Fruit fly (Drosophila melanogaster) whole organism, prepupa: ENCODE results near the gene MFS9.
A peak's percentile ranks its signal among the peaks of the same experiment; 100 is the strongest.

Experiments
- Blimp-1 ChIP-seq: fragments of 200-800 bp; sonication (Bioruptor generic); optimal IDR thresholded peaks from 3 replicates; lab custom pipeline; 2017; ENCODE audit warnings: missing biosample characterization, missing genetic modification characterization, mild to moderate bottlenecking, moderate library complexity, missing genetic modification reagents
- CG10631 ChIP-seq: fragments of 200-800 bp; sonication (Bioruptor generic); optimal IDR thresholded peaks from 2 replicates; lab custom pipeline; 2016; ENCODE audit warnings: missing biosample characterization, missing genetic modification characterization
- CG10669 ChIP-seq: fragments of 200-800 bp; sonication (Bioruptor generic); optimal IDR thresholded peaks from 3 replicates; lab custom pipeline; 2018; ENCODE audit warnings: missing biosample characterization, mild to moderate bottlenecking, missing genetic modification characterization, moderate library complexity
- CG11762 ChIP-seq: fragments of 200-800 bp; sonication (Bioruptor generic); optimal IDR thresholded peaks from 3 replicates; lab custom pipeline; 2016; ENCODE audit warnings: missing biosample characterization, missing genetic modification characterization; ENCODE audit not compliant: insufficient read depth
- CG15336 ChIP-seq: fragments of 200-800 bp; sonication (Bioruptor generic); IDR thresholded peaks from 2 replicates; pipeline ENCODE4 v1.3.6; 2022; ENCODE audit warnings: missing biosample characterization, missing genetic modification characterization
- CG1621 ChIP-seq: fragments of 200-800 bp; sonication (Bioruptor generic); optimal IDR thresholded peaks from 3 replicates; lab custom pipeline; 2018; ENCODE audit warnings: missing biosample characterization, mild to moderate bottlenecking, missing genetic modification characterization
- CG3032 ChIP-seq: fragments of 200-800 bp; optimal IDR thresholded peaks from 2 replicates; lab custom pipeline; 2019; ENCODE audit warnings: missing biosample characterization, mild to moderate bottlenecking, missing genetic modification characterization, moderate library complexity
- CG31627 ChIP-seq: fragments of 200-800 bp; sonication (Bioruptor generic); optimal IDR thresholded peaks from 3 replicates; lab custom pipeline; 2016; ENCODE audit warnings: missing biosample characterization, missing genetic modification characterization
- CG32006 ChIP-seq: fragments of 200-800 bp; sonication (Bioruptor generic); optimal IDR thresholded peaks from 3 replicates; lab custom pipeline; 2017; ENCODE audit warnings: missing biosample characterization, mild to moderate bottlenecking, missing genetic modification characterization
- CG34406 ChIP-seq: fragments of 200-800 bp; sonication (Bioruptor generic); optimal IDR thresholded peaks from 3 replicates; lab custom pipeline; 2016; ENCODE audit warnings: missing biosample characterization, missing genetic modification characterization
- CG6163 ChIP-seq: fragments of 200-800 bp; sonication (Bioruptor generic); IDR thresholded peaks from 3 replicates; pipeline ENCODE4 v1.3.6; 2022; ENCODE audit warnings: missing biosample characterization, missing genetic modification characterization
- CG6792 ChIP-seq: fragments of 200-800 bp; sonication (Bioruptor generic); optimal IDR thresholded peaks from 3 replicates; lab custom pipeline; 2016; ENCODE audit warnings: missing biosample characterization, missing genetic modification characterization
- CG6808 ChIP-seq: fragments of 200-800 bp; sonication (Bioruptor generic); optimal IDR thresholded peaks from 3 replicates; lab custom pipeline; 2017; ENCODE audit warnings: missing biosample characterization, missing genetic modification characterization, mild to moderate bottlenecking, moderate library complexity, missing genetic modification reagents
- CG6854 ChIP-seq: fragments of 200-800 bp; sonication (Bioruptor generic); optimal IDR thresholded peaks from 2 replicates; lab custom pipeline; 2017; ENCODE audit warnings: missing biosample characterization, mild to moderate bottlenecking, missing genetic modification characterization
- CG8319 ChIP-seq: fragments of 200-800 bp; sonication (Bioruptor generic); optimal IDR thresholded peaks from 3 replicates; lab custom pipeline; 2016; ENCODE audit warnings: missing biosample characterization, missing genetic modification characterization
- CG8632 ChIP-seq: fragments of 200-800 bp; sonication (Bioruptor generic); optimal IDR thresholded peaks from 3 replicates; lab custom pipeline; 2016; ENCODE audit warnings: missing biosample characterization, missing genetic modification characterization
- Eip78C ChIP-seq: fragments of 200-800 bp; sonication (Bioruptor generic); peaks from one replicate; lab custom pipeline; 2016; ENCODE audit warnings: missing biosample characterization, missing genetic modification characterization
- Ets21C ChIP-seq: fragments of 200-800 bp; sonication (Bioruptor generic); optimal IDR thresholded peaks from 3 replicates; lab custom pipeline; 2016; ENCODE audit warnings: missing biosample characterization, missing genetic modification characterization
- Gug ChIP-seq: fragments of 200-800 bp; sonication (Bioruptor generic); IDR thresholded peaks from 2 replicates; pipeline ENCODE4 v1.3.6; 2022; ENCODE audit warnings: missing biosample characterization, missing genetic modification characterization
- Hr39 ChIP-seq: fragments of 200-800 bp; sonication (Bioruptor generic); optimal IDR thresholded peaks from 2 replicates; lab custom pipeline; 2016; ENCODE audit warnings: missing biosample characterization, missing genetic modification characterization
- Hr4 ChIP-seq: fragments of 200-800 bp; sonication (Bioruptor generic); optimal IDR thresholded peaks from 3 replicates; lab custom pipeline; 2016; ENCODE audit warnings: missing biosample characterization, missing genetic modification characterization
- Lpt ChIP-seq: fragments of 200-800 bp; sonication (Bioruptor generic); optimal IDR thresholded peaks from 3 replicates; lab custom pipeline; 2016; ENCODE audit warnings: missing biosample characterization, missing genetic modification characterization
- Met ChIP-seq: fragments of 200-800 bp; sonication (Bioruptor generic); optimal IDR thresholded peaks from 3 replicates; lab custom pipeline; 2016; ENCODE audit warnings: missing biosample characterization, missing genetic modification characterization
- OdsH ChIP-seq: fragments of 200-800 bp; sonication (Bioruptor generic); optimal IDR thresholded peaks from 3 replicates; lab custom pipeline; 2016; ENCODE audit warnings: missing biosample characterization, missing genetic modification characterization
- Smox ChIP-seq: fragments of 200-800 bp; sonication (Bioruptor generic); optimal IDR thresholded peaks from 3 replicates; lab custom pipeline; 2016; ENCODE audit warnings: missing biosample characterization, missing genetic modification characterization
- Sox102F ChIP-seq: fragments of 200-800 bp; sonication (Bioruptor generic); optimal IDR thresholded peaks from 2 replicates; lab custom pipeline; 2016; ENCODE audit warnings: missing biosample characterization, mild to moderate bottlenecking, missing genetic modification characterization
- Sox14 ChIP-seq: fragments of 200-800 bp; sonication (Bioruptor generic); optimal IDR thresholded peaks from 3 replicates; lab custom pipeline; 2016; ENCODE audit warnings: missing biosample characterization, missing genetic modification characterization
- Sox15 ChIP-seq: fragments of 200-800 bp; sonication (Bioruptor generic); optimal IDR thresholded peaks from 3 replicates; lab custom pipeline; 2016; ENCODE audit warnings: missing biosample characterization, missing genetic modification characterization
- achi ChIP-seq: fragments of 200-800 bp; sonication (Bioruptor generic); optimal IDR thresholded peaks from 3 replicates; lab custom pipeline; 2016; ENCODE audit warnings: missing biosample characterization, missing genetic modification characterization
- dac ChIP-seq: fragments of 200-800 bp; sonication (Bioruptor generic); optimal IDR thresholded peaks from 2 replicates; lab custom pipeline; 2017; ENCODE audit warnings: missing biosample characterization, mild to moderate bottlenecking, missing genetic modification characterization
- eg ChIP-seq: fragments of 200-800 bp; sonication (Bioruptor generic); IDR thresholded peaks from 3 replicates; pipeline ENCODE4 v1.3.6; 2022; ENCODE audit warnings: missing biosample characterization, missing genetic modification characterization
- fd59A ChIP-seq: fragments of 200-800 bp; sonication (Bioruptor generic); optimal IDR thresholded peaks from 2 replicates; lab custom pipeline; 2017; ENCODE audit warnings: missing biosample characterization, mild to moderate bottlenecking, missing genetic modification characterization, missing genetic modification reagents
- fkh ChIP-seq: fragments of 200-800 bp; sonication (Bioruptor generic); optimal IDR thresholded peaks from 3 replicates; lab custom pipeline; 2017; ENCODE audit warnings: missing biosample characterization, mild to moderate bottlenecking, missing genetic modification characterization, moderate library complexity
- lz ChIP-seq: fragments of 200-800 bp; sonication (Bioruptor generic); optimal IDR thresholded peaks from 3 replicates; lab custom pipeline; 2016; ENCODE audit warnings: missing biosample characterization, missing genetic modification characterization
- net ChIP-seq: fragments of 200-800 bp; sonication (Bioruptor generic); optimal IDR thresholded peaks from 3 replicates; lab custom pipeline; 2016; ENCODE audit warnings: missing biosample characterization, missing genetic modification characterization
- pdm3 ChIP-seq: fragments of 200-800 bp; sonication (Bioruptor generic); optimal IDR thresholded peaks from 3 replicates; lab custom pipeline; 2016; ENCODE audit warnings: missing biosample characterization, missing genetic modification characterization
- salr ChIP-seq, 2 experiments: fragments of 200-800 bp; sonication (Bioruptor generic); optimal IDR thresholded peaks; 3 replicates each; lab custom pipeline; 2016 to 2018; ENCODE audit warnings: missing biosample characterization in 2 of 2, missing genetic modification characterization in 2 of 2, mild to moderate bottlenecking in 1 of 2
- ss ChIP-seq, 2 experiments: fragments of 200-800 bp; sonication (Bioruptor generic); optimal IDR thresholded peaks; 2 replicates in 1 of 2; 3 replicates in 1 of 2; lab custom pipeline; 2017 to 2018; ENCODE audit warnings: mild to moderate bottlenecking in 2 of 2, missing biosample characterization in 2 of 2, missing genetic modification characterization in 2 of 2, moderate library complexity in 1 of 2
- svp ChIP-seq: fragments of 200-800 bp; sonication (Bioruptor generic); peaks from one replicate; lab custom pipeline; 2016; ENCODE audit warnings: missing biosample characterization, missing genetic modification characterization
- vri ChIP-seq: fragments of 200-800 bp; sonication (Bioruptor generic); optimal IDR thresholded peaks from 3 replicates; lab custom pipeline; 2016; ENCODE audit warnings: missing biosample characterization, mild to moderate bottlenecking, missing genetic modification characterization

Gene MFS9

dm6 chr3R:20547758-20548157 lies 35.5 kb upstream of the MFS9 start (continued):
- TF ChIP-seq vri (GFP tag; lab: Kevin White, UChicago) (no peak), Hr39 (GFP tag; lab: Kevin White, UChicago) (no peak), lz (GFP tag; lab: Kevin White, UChicago) (no peak), Blimp-1 (GFP tag; lab: Kevin White, UChicago) (no peak), Lpt (GFP tag; lab: Kevin White, UChicago) (no peak), Sox102F (GFP tag; lab: Kevin White, UChicago) (no peak), CG34406 (no peak), CG6808 (GFP tag; lab: Kevin White, UChicago) (peak; percentile 37), Ets21C (GFP tag; lab: Kevin White, UChicago) (no peak), CG10631 (GFP tag; lab: Kevin White, UChicago) (no peak), CG32006 (GFP tag; lab: Kevin White, UChicago) (no peak), CG6792 (no peak), CG31627 (no peak), dac (GFP tag; lab: Kevin White, UChicago) (no peak), fd59A (GFP tag; lab: Kevin White, UChicago) (no peak), Met (no peak)

DNA sequence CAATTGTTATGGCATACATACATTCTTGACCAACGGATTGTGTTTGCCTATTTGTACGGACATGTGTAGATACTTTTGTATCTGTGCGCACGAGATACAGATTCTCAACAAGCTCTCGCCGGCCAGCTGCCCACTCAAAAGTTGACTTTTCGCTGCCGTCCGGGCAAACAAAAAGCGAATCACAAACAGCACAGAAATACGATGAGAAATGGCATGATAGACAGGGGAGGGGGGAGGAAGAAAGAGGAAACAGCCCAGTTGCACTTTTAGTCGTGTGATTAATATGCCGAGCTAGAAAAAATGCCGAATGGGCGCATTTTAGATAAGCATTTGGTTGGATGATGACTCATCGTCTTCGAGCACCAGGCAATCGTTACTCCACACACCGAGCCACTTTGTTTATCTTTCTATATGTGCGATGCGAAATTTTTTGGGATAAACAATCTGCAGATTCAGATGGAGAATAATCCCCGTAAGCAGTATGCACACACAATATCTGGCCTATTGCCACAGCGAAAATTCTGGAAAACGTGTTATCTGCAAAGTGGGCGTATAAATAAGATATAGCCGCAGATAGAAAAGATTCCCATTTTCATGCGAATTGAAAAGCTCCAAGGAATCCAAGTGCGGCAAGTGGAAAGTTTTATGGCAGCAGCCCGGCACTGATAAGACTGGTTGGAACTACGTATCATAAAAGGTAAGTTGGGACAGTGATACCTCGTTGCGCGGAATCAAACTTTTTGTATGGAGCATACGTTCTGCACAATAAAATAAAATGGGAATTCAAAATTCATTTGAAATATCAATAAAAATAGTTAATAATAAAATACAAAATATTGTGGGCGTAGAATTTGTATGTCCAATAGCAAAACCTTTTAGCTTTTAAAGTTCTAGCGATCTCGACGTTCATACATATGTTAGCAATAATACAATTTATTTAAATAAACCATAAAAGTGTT lies 34.7 kb upstream of the MFS9 start:
- TF ChIP-seq achi, result peak; percentile 18
- TF ChIP-seq Hr39 (GFP tag; lab: Kevin White, UChicago), result peak; percentile 1
- peak; percentile 37 for TF ChIP-seq Hr4 (GFP tag; lab: Kevin White, UChicago)
- peak; percentile 18 for TF ChIP-seq fkh (GFP tag; lab: Kevin White, UChicago)
- TF ChIP-seq CG10669 (GFP tag; lab: Kevin White, UChicago), result peak; percentile 26
- no peak for TF ChIP-seq CG8319 (GFP tag; lab: Kevin White, UChicago)
- TF ChIP-seq CG3032 (tag; lab: Kevin White, UChicago), result no peak
- no peak for TF ChIP-seq Sox102F (GFP tag; lab: Kevin White, UChicago)
- TF ChIP-seq CG15336 (GFP tag; lab: Robert Waterston, UW), result peak; percentile 49
- TF ChIP-seq OdsH (GFP tag; lab: Kevin White, UChicago), result peak; percentile 49
- peak; percentile 70 for TF ChIP-seq Eip78C (GFP tag; lab: Kevin White, UChicago)
- peak; percentile 31 for TF ChIP-seq svp (GFP tag; lab: Kevin White, UChicago)
- TF ChIP-seq vri (GFP tag; lab: Kevin White, UChicago), result peak; percentile 59
- peak; percentile 19; the same call in 1 of the 3 replicates for TF ChIP-seq CG6163
- peak; percentile 30 for TF ChIP-seq Met
- no peak for TF ChIP-seq CG11762

DNA sequence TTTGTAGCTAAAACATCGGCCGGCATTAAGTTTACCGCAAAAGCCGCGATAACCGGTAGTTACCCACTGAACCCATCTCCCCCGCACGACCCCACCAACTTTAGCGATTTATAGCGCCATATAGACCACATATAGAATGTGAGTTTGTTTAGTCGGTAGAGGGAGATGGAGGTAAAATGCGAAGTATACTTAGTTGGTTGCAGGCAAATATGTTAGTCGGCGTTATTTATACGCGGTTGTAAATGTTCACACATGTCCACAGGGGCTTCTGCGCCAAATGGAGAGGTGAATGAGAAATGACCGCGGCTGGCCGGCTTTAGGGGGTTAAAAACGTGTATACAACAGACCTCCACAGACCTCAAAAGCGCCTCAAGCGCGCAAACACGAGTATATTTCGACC lies 33.4 kb upstream of the MFS9 start:
- TF ChIP-seq Sox15 (no peak), eg (GFP tag; lab: Robert Waterston, UW) (peak; percentile 45; the same call in 1 of the 3 replicates), CG6792 (no peak), CG8632 (GFP tag; lab: Kevin White, UChicago) (no peak), fd59A (GFP tag; lab: Kevin White, UChicago) (no peak), CG6854 (no peak), svp (GFP tag; lab: Kevin White, UChicago) (peak; percentile 62), net (GFP tag; lab: Kevin White, UChicago) (no peak), Sox102F (GFP tag; lab: Kevin White, UChicago) (no peak), CG34406 (no peak), fkh (GFP tag; lab: Kevin White, UChicago) (peak; percentile 54), Gug (GFP tag; lab: Robert Waterston, UW) (no peak), ss (GFP tag; optimal IDR thresholded peaks at IDR 0.05; lab: Kevin White, UChicago) (no peak), CG6808 (GFP tag; lab: Kevin White, UChicago) (no peak), achi (no peak), Smox (GFP tag; lab: Kevin White, UChicago) (no peak), CG1621 (tag; lab: Kevin White, UChicago) (no peak), Sox14 (GFP tag; lab: Kevin White, UChicago) (no peak), pdm3 (GFP tag; lab: Kevin White, UChicago) (no peak), CG6163 (peak; percentile 31; the same call in 1 of the 3 replicates), salr (GFP tag; optimal IDR thresholded peaks at IDR 0.05; lab: Kevin White, UChicago) (no peak)
